Fruit fly (Drosophila melanogaster) whole organism, embryonic: Measurements from ENCODE around the gene CG17982.

ENCODE experiments used
- ATbp ChIP-seq: fragments of 200-800 bp; sonication (Bioruptor generic); optimal IDR thresholded peaks from 2 replicates; lab custom pipeline; 2017; ENCODE audit warnings: missing biosample characterization, mild to moderate bottlenecking, missing genetic modification characterization, missing genetic modification reagents
- CG11093 ChIP-seq: fragments of 200-800 bp; sonication (Bioruptor generic); IDR thresholded peaks from 3 replicates; pipeline ENCODE4 v1.3.6; 2022; ENCODE audit warnings: missing biosample characterization, missing genetic modification characterization
- CG1602 ChIP-seq: fragments of 200-800 bp; sonication (Bioruptor generic); optimal IDR thresholded peaks from 3 replicates; lab custom pipeline; 2016; ENCODE audit warnings: missing biosample characterization, missing genetic modification characterization
- CG1792 ChIP-seq: fragments of 200-800 bp; sonication (Bioruptor generic); optimal IDR thresholded peaks from 2 replicates; lab custom pipeline; 2016; ENCODE audit warnings: missing biosample characterization, missing genetic modification characterization
- CG18011 ChIP-seq: fragments of 200-800 bp; sonication (Bioruptor generic); optimal IDR thresholded peaks from 2 replicates; lab custom pipeline; 2017; ENCODE audit warnings: missing biosample characterization, missing genetic modification characterization, mild to moderate bottlenecking, moderate library complexity, missing genotype
- CG34376 ChIP-seq: fragments of 200-800 bp; sonication (Bioruptor generic); optimal IDR thresholded peaks from 2 replicates; lab custom pipeline; 2018; ENCODE audit warnings: missing biosample characterization, mild to moderate bottlenecking, missing genetic modification characterization
- CG4328 ChIP-seq: fragments of 200-800 bp; sonication (Bioruptor generic); optimal IDR thresholded peaks from 3 replicates; lab custom pipeline; 2017; ENCODE audit warnings: missing biosample characterization, missing genetic modification reagents, missing genetic modification characterization
- CG6683 ChIP-seq: fragments of 200-800 bp; sonication (Bioruptor generic); optimal IDR thresholded peaks from 2 replicates; lab custom pipeline; 2017; ENCODE audit warnings: missing biosample characterization, mild to moderate bottlenecking, missing genetic modification characterization, missing genetic modification reagents
- CG7745 ChIP-seq: fragments of 200-800 bp; sonication (Bioruptor generic); optimal IDR thresholded peaks from 2 replicates; lab custom pipeline; 2018; ENCODE audit warnings: missing biosample characterization, mild to moderate bottlenecking, missing genetic modification characterization, moderate library complexity
- CG8281 ChIP-seq: fragments of 200-800 bp; sonication (Bioruptor generic); optimal IDR thresholded peaks from 2 replicates; lab custom pipeline; 2018; ENCODE audit warnings: missing biosample characterization, mild to moderate bottlenecking, missing genetic modification characterization, moderate library complexity
- CG8478 ChIP-seq: fragments of >200 bp; optimal IDR thresholded peaks from 2 replicates; lab custom pipeline; 2018
- D19B ChIP-seq: fragments of 200-800 bp; sonication (Bioruptor generic); optimal IDR thresholded peaks from 2 replicates; lab custom pipeline; 2017; ENCODE audit warnings: missing biosample characterization, mild to moderate bottlenecking, missing genetic modification characterization
- Eip74EF ChIP-seq, 2 experiments: fragments of 200-800 bp in 1 of 2; fragments of >200 bp in 1 of 2; sonication (Bioruptor generic) in 1 of 2; optimal IDR thresholded peaks; 2 replicates each; lab custom pipeline; 2017 to 2019; ENCODE audit warnings: missing biosample characterization in 2 of 2, missing genetic modification characterization in 2 of 2, mild to moderate bottlenecking in 1 of 2, moderate library complexity in 1 of 2
- Elba2 ChIP-seq: fragments of 200-800 bp; sonication (Bioruptor generic); optimal IDR thresholded peaks from 3 replicates; lab custom pipeline; 2016; ENCODE audit warnings: missing biosample characterization, missing genetic modification characterization
- Med ChIP-seq: fragments of 200-800 bp; sonication (Bioruptor generic); peaks from one replicate; lab custom pipeline; 2016; ENCODE audit warnings: missing biosample characterization, missing genetic modification characterization, mild to moderate bottlenecking, inconsistent platforms, moderate library complexity
- Nf-YC ChIP-seq: fragments of 200-800 bp; optimal IDR thresholded peaks from 3 replicates; lab custom pipeline; 2019; ENCODE audit warnings: missing biosample characterization, mild to moderate bottlenecking, missing genetic modification characterization, moderate library complexity
- Sox102F ChIP-seq: fragments of 200-800 bp; sonication (Bioruptor generic); optimal IDR thresholded peaks from 2 replicates; lab custom pipeline; 2018; ENCODE audit warnings: missing biosample characterization, mild to moderate bottlenecking, missing genetic modification characterization, moderate library complexity
- Spps ChIP-seq: fragments of 200-800 bp; sonication (Bioruptor generic); optimal IDR thresholded peaks from 2 replicates; lab custom pipeline; 2018; ENCODE audit warnings: missing biosample characterization, mild to moderate bottlenecking, missing genetic modification characterization
- Tbp ChIP-seq: fragments of >200 bp; optimal IDR thresholded peaks from 2 replicates; lab custom pipeline; 2018; ENCODE audit warnings: missing biosample characterization, missing genetic modification characterization
- Xrp1 ChIP-seq: fragments of 200-800 bp; sonication (Bioruptor generic); IDR thresholded peaks from 2 replicates; pipeline ENCODE4 v1.3.6; 2022; ENCODE audit warnings: missing biosample characterization, missing genetic modification characterization
- ase ChIP-seq: fragments of 200-800 bp; sonication (Bioruptor generic); IDR thresholded peaks from 3 replicates; pipeline ENCODE4 v1.3.6; 2022; ENCODE audit warnings: missing biosample characterization, missing genetic modification characterization
- bowl ChIP-seq: fragments of 200-800 bp; sonication (Bioruptor generic); IDR thresholded peaks from 2 replicates; pipeline ENCODE4 v1.3.6; 2022; ENCODE audit warnings: missing biosample characterization, missing genetic modification characterization
- bsh ChIP-seq, 2 experiments: fragments of 200-800 bp; sonication (Bioruptor generic); optimal IDR thresholded peaks; 2 replicates each; lab custom pipeline; 2017 to 2018; ENCODE audit warnings: mild to moderate bottlenecking in 2 of 2, missing biosample characterization in 2 of 2, missing genetic modification characterization in 2 of 2, moderate library complexity in 1 of 2
- croc ChIP-seq: fragments of 200-800 bp; sonication (Bioruptor generic); conservative IDR thresholded peaks from 3 replicates; pipeline ENCODE4 v1.3.6; 2022; ENCODE audit warnings: missing biosample characterization, missing genetic modification characterization
- dati ChIP-seq: fragments of 200-800 bp; sonication (Bioruptor generic); IDR thresholded peaks from 2 replicates; pipeline ENCODE4 v1.3.6; 2022; ENCODE audit warnings: missing biosample characterization, missing genetic modification characterization
- gem ChIP-seq: fragments of 200-800 bp; sonication (Bioruptor generic); optimal IDR thresholded peaks from 2 replicates; lab custom pipeline; 2019; ENCODE audit warnings: missing biosample characterization, mild to moderate bottlenecking, missing genetic modification characterization, moderate library complexity
- gsb-n ChIP-seq: fragments of 200-800 bp; sonication (Bioruptor generic); optimal IDR thresholded peaks from 3 replicates; lab custom pipeline; 2018; ENCODE audit warnings: missing biosample characterization, mild to moderate bottlenecking, missing genetic modification characterization
- ken ChIP-seq: fragments of 200-800 bp; sonication (Bioruptor generic); IDR thresholded peaks from 3 replicates; pipeline ENCODE4 v1.3.6; 2022; ENCODE audit warnings: missing biosample characterization, missing genetic modification characterization
- lmd ChIP-seq: fragments of 200-800 bp; sonication (Bioruptor generic); IDR thresholded peaks from 2 replicates; pipeline ENCODE4 v1.3.6; 2022; ENCODE audit warnings: missing biosample characterization, missing genetic modification characterization
- nom ChIP-seq: fragments of 200-800 bp; sonication (Bioruptor generic); optimal IDR thresholded peaks from 2 replicates; lab custom pipeline; 2017; ENCODE audit warnings: missing biosample characterization, missing genetic modification characterization, mild to moderate bottlenecking, moderate library complexity, missing genetic modification reagents
- ranshi ChIP-seq: fragments of 200-800 bp; sonication (Bioruptor generic); IDR thresholded peaks from 2 replicates; pipeline ENCODE4 v1.3.6; 2022; ENCODE audit warnings: missing biosample characterization, missing genetic modification characterization
- ro ChIP-seq: fragments of 200-800 bp; sonication (Bioruptor generic); IDR thresholded peaks from 2 replicates; pipeline ENCODE4 v1.3.6; 2022; ENCODE audit warnings: missing biosample characterization, missing genetic modification characterization
- sd ChIP-seq: fragments of 200-800 bp; sonication (Bioruptor generic); optimal IDR thresholded peaks from 3 replicates; lab custom pipeline; 2018; ENCODE audit warnings: missing biosample characterization, mild to moderate bottlenecking, missing genetic modification characterization, moderate library complexity
- sens ChIP-seq: fragments of 200-800 bp; sonication (Bioruptor generic); peaks from one replicate; lab custom pipeline; 2016; ENCODE audit warnings: missing biosample characterization, missing genetic modification characterization
- stwl ChIP-seq: fragments of 200-800 bp; sonication (Bioruptor generic); optimal IDR thresholded peaks from 3 replicates; lab custom pipeline; 2018; ENCODE audit warnings: missing biosample characterization, mild to moderate bottlenecking, missing genetic modification characterization, moderate library complexity
- tin ChIP-seq: fragments of 200-800 bp; sonication (Bioruptor generic); optimal IDR thresholded peaks from 3 replicates; lab custom pipeline; 2016; ENCODE audit warnings: missing biosample characterization, missing genetic modification characterization
- toy ChIP-seq: fragments of 200-800 bp; sonication (Bioruptor generic); IDR thresholded peaks from 2 replicates; pipeline ENCODE4 v1.3.6; 2022; ENCODE audit warnings: missing biosample characterization, missing genetic modification characterization
- unc-4 ChIP-seq: fragments of 200-800 bp; sonication (Bioruptor generic); IDR thresholded peaks from 2 replicates; pipeline ENCODE4 v1.3.6; 2022; ENCODE audit warnings: missing biosample characterization, missing genetic modification characterization; ENCODE audit not compliant: partially characterized antibody
- vvl ChIP-seq: fragments of 200-800 bp; sonication (Bioruptor generic); IDR thresholded peaks from 2 replicates; pipeline ENCODE4 v1.3.6; 2022; ENCODE audit warnings: missing biosample characterization, missing genetic modification characterization
- z ChIP-seq: fragments of 200-800 bp; sonication (Bioruptor generic); IDR thresholded peaks from 3 replicates; pipeline ENCODE4 v1.3.6; 2022; ENCODE audit warnings: missing biosample characterization, missing genetic modification characterization
- zf30C ChIP-seq: fragments of 200-800 bp; sonication (Bioruptor generic); optimal IDR thresholded peaks from 3 replicates; lab custom pipeline; 2018; ENCODE audit warnings: missing biosample characterization, mild to moderate bottlenecking, missing genetic modification characterization

CG17982 gene

DNA sequence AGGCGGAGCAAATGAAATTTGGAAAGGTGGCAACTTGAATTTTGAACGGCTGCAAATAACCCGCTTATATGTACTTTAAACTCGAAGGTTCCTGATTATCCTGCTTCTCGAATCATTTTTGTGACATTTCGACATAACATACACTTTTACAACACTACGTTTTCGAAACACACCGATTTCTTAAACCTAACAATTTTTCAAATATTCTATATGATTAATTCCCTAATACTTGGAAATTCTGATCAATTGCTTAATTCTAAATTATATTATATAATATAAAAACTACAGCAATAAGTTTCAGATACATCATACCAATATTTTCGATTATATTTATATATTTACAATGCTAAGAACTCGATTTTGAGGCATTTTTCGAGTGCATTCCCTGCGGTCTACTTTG lies 19.1 kb upstream of the CG17982 start, which contains the start of gene CG10761:
Gene CG10761 (minus strand): TSS at position 101 of the 400 bp plus-strand sequence.
- no peak for TF ChIP-seq Sox102F (GFP tag; lab: Kevin White, UChicago)
- TF ChIP-seq stwl (tag; lab: Kevin White, UChicago), result peak; percentile 34

- TF ChIP-seq CG11093 (GFP tag; lab: Robert Waterston, UW), result no peak
- no peak for TF ChIP-seq gsb-n (tag; lab: Kevin White, UChicago)
- no peak for TF ChIP-seq ro (GFP tag; lab: Robert Waterston, UW)
- no peak for TF ChIP-seq toy (GFP tag; lab: Robert Waterston, UW)
- no peak for TF ChIP-seq Elba2 (GFP tag; lab: Kevin White, UChicago)
- TF ChIP-seq Spps, result no peak
- no peak for TF ChIP-seq CG1792
- TF ChIP-seq ken, result no peak
- no peak for TF ChIP-seq CG6683
- no peak for TF ChIP-seq CG4328 (GFP tag; lab: Kevin White, UChicago)
- no peak for TF ChIP-seq ase (GFP tag; lab: Robert Waterston, UW)
- TF ChIP-seq vvl (GFP tag; lab: Robert Waterston, UW), result no peak
- no peak for TF ChIP-seq zf30C (GFP tag; lab: Kevin White, UChicago)
- TF ChIP-seq unc-4 (GFP tag; lab: Robert Waterston, UW), result no peak
- no peak for TF ChIP-seq lmd
- TF ChIP-seq CG18011 (GFP tag; lab: Kevin White, UChicago), result no peak
- no peak for TF ChIP-seq sd (tag; lab: Kevin White, UChicago)
- TF ChIP-seq Xrp1 (GFP tag; lab: Robert Waterston, UW), result no peak
- no peak for TF ChIP-seq Eip74EF (GFP tag; optimal IDR thresholded peaks at IDR 0.05; lab: Kevin White, UChicago)
- TF ChIP-seq Nf-YC, result no peak
Observed at dm6 chrX:8159754-8160153, 16.1 kb upstream of the CG17982 start, which contains the start of gene CG15337. Gene CG15337, plus strand, starts transcription at chrX:8160054.

DNA sequence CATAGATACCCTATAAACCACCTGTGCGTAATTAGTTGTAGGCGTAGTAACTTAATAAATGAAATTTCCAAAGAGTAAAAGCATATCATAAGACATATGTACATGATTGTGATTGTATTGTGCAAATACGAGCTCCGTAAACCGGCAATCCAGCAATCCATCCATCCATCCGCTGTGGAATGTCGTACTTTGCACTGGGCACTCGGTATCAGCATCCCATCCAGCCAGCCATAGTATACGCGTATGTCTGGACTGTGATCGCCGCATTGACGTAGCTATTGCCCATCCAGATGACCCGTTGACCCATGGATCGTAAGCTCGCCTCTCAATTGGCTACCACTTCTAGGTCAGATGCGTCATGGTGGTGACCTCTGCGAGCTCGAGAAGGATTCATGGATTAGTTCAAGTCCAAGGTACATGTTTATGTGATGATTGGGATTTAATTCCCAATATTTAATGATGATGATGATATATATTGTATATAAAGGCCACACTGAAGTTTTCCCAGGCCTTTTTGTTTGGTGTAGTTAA lies 15.4 kb upstream of the CG17982 start:
- TF ChIP-seq ATbp (GFP tag; lab: Kevin White, UChicago) (no peak), Med (GFP tag; lab: Kevin White, UChicago) (peak; percentile 42), nom (peak; percentile 96), gem (tag; lab: Kevin White, UChicago) (no peak), dati (GFP tag; lab: Robert Waterston, UW) (no peak), sens (no peak), CG8478 (no peak), bsh (GFP tag; optimal IDR thresholded peaks at IDR 0.05; lab: Kevin White, UChicago) (peak in 1 of 2 experiments; percentile 56), ranshi (GFP tag; lab: Robert Waterston, UW) (no peak), CG1602 (GFP tag; lab: Kevin White, UChicago) (no peak), Xrp1 (GFP tag; lab: Robert Waterston, UW) (no peak), CG7745 (tag; lab: Kevin White, UChicago) (no peak), bowl (no peak), z (no peak), D19B (peak; percentile 18), CG34376 (peak; percentile 28), Tbp (no peak), tin (GFP tag; lab: Kevin White, UChicago) (no peak), croc (GFP tag; lab: Robert Waterston, UW) (no peak), CG8281 (tag; lab: Kevin White, UChicago) (peak; percentile 60)
